Worm (Caenorhabditis elegans): Measurements from ENCODE around the gene fzy-1.

- TF ChIP-seq ceh-13 (GFP tag; optimal IDR thresholded peaks at IDR 0.05) (no peak), ama-1 (optimal IDR thresholded peaks at IDR 0.05) (no peak)
These were observed 36.8 kb upstream of the fzy-1 start for ce11 chrII:5463692-5464300.
